Fruit fly (Drosophila melanogaster) whole organism: ENCODE data around the gene Kif19A.

ENCODE experiments used
- CG8478 ChIP-seq: fragments of >200 bp; optimal IDR thresholded peaks from 2 replicates; lab custom pipeline; 2018; ENCODE audit warnings: inconsistent platforms
- Dll ChIP-seq: fragments of >200 bp; optimal IDR thresholded peaks from 2 replicates; lab custom pipeline; 2017
- EcR ChIP-seq, 2 experiments: fragments of >200 bp; optimal IDR thresholded peaks; 2 replicates each; lab custom pipeline; 2017; ENCODE audit warnings: missing biosample characterization in 2 of 2, missing genetic modification characterization in 2 of 2, missing genetic modification reagents in 2 of 2
- pan ChIP-seq: fragments of >200 bp; optimal IDR thresholded peaks from 2 replicates; lab custom pipeline; 2017
- psq ChIP-seq: fragments of >200 bp; optimal IDR thresholded peaks from 2 replicates; lab custom pipeline; 2017
- usp ChIP-seq: fragments of >200 bp; optimal IDR thresholded peaks from 2 replicates; lab custom pipeline; 2017; ENCODE audit warnings: missing biosample characterization, missing genetic modification characterization, mixed read lengths

Gene Kif19A

DNA sequence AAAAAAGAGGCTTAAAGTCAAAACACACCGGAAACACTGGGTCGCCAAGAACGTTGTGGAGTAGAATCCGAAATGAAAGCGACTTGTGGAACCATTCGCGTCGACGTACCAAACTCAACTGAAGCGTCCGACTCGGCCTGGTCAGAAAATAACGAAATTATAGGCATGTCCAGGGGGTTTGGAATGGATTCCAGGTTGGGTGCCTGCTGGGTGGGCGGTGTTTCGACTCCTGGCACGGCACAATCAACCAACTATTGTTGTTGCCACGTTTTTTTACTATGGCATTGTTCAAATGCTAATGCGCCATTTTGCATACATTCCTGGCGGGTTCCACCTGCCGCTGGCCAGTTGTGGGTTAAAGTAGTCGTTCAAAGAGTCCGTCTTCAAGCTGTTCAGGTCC is at the start of gene Kif19A:
Kif19A (minus strand) TSS at position 101 of the 400 bp plus-strand sequence.
- TF ChIP-seq psq (lab: Kevin White, UChicago) = no peak
- no peak for TF ChIP-seq CG8478
- TF ChIP-seq EcR (GFP tag; optimal IDR thresholded peaks at IDR 0.05; lab: Kevin White, UChicago) = no peak
- TF ChIP-seq pan (lab: Kevin White, UChicago) = no peak
- TF ChIP-seq Dll = no peak
- TF ChIP-seq usp (GFP tag; lab: Kevin White, UChicago) = no peak

DNA sequence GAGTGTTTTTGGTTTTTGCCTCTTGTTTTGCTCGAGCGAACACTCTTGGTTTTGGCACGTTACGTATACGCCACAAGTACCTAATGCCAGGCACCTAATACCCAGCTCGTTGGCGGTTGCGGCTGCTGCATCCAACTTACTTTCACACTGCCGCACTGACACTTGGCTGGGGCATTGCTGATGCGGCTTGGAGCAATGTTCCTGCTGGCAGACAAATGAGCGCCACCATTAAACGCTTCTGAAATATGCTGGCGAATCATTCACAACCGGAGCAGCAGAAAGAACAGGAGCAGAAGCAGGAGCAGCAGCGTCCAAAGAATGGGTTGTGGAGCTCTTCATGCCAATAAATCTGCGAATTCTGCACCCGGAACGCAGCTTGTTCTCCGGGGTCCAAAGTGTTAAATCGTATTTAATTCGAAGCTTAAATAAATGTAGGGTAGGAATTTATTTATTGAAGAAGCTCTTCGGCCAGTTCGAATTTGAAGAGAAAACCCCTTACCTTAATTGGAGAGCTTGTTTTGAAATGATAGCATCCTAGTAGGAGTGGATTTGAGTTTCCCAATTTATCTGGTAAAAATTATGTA is 44.0 kb upstream of the Kif19A start, which contains the start of gene CG3199:
CG3199 (plus strand) TSS at position 534 of the 584 bp plus-strand sequence.
- TF ChIP-seq CG8478 (no peak), usp (GFP tag; lab: Kevin White, UChicago) (no peak), EcR (GFP tag; optimal IDR thresholded peaks at IDR 0.05; lab: Kevin White, UChicago) (no peak), pan (lab: Kevin White, UChicago) (no peak), psq (lab: Kevin White, UChicago) (no peak), Dll (no peak)

DNA sequence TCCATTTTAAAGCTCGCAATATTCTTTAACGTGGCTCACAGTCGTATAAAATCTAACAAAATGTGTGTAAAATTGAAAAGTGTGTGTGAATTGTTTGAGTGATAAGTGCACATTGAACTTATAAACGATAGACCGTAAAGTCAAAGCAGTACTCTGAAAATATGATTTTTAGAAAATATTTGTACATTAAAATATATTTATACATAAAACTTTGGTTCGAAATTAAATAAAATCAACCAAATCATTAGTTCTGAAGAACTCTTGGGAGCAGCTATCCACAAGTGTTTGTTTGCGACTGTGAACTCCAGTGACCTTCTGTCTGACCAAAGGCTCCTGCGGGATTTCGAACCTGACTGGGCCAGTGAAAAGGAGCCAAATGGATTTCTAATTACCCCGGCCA is 41.9 kb upstream of the Kif19A start, which contains the start of gene CG31327:
CG31327 (minus strand) TSS at position 101 of the 400 bp plus-strand sequence.
- TF ChIP-seq psq (lab: Kevin White, UChicago) (no peak), usp (GFP tag; lab: Kevin White, UChicago) (no peak), Dll (no peak), pan (lab: Kevin White, UChicago) (no peak), EcR (GFP tag; optimal IDR thresholded peaks at IDR 0.05; lab: Kevin White, UChicago) (no peak), CG8478 (no peak)

DNA sequence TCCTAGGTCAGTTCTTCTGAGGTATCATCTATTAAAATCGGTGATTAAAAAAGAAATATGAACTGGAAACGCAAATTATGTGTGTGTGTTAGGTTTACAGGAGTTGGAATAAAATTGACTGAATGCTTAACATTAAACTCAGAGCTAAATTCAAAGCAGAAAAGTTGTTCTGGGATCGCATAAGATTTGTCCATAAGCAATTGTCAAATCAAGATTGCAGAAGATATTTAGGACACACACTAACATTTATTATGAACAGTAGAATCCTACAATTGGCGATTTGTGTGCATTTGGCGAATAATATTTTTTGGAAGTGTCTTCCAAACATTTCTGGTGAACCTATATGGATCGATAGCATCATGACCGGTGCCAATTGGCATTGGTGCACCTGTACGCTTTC is 39.1 kb upstream of the Kif19A start, which contains the start of gene CG31533:
CG31533 (minus strand) TSS at position 101 of the 400 bp plus-strand sequence.
- TF ChIP-seq pan (lab: Kevin White, UChicago) = no peak
- no peak for TF ChIP-seq EcR (GFP tag; optimal IDR thresholded peaks at IDR 0.05; lab: Kevin White, UChicago)
- TF ChIP-seq CG8478 = no peak
- TF ChIP-seq Dll = no peak
- no peak for TF ChIP-seq psq (lab: Kevin White, UChicago)
- TF ChIP-seq usp (GFP tag; lab: Kevin White, UChicago) = no peak

DNA sequence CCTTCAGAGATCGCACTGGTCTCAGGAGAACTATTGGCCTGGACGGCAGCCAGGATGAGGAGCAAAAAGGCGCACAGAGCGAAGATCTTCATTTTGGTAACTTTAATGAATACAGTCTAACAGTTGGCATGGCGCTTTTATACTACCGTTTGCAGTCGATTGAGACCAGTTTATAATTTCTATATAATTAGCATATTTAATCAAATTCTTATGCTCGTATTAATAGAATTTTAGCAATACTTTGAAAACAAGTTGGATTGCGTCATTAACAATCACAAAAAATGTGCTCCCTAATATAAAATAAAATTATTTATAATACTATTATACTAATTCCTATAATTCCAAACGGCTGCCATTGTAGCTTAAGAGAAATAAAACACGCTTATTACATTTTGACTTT is 36.1 kb upstream of the Kif19A start, which contains the start of gene CG44215:
CG44215 (minus strand) TSS at position 101 of the 400 bp plus-strand sequence.
- TF ChIP-seq pan (lab: Kevin White, UChicago) (no peak), psq (lab: Kevin White, UChicago) (no peak), Dll (no peak), EcR (GFP tag; optimal IDR thresholded peaks at IDR 0.05; lab: Kevin White, UChicago) (no peak), CG8478 (no peak)

DNA sequence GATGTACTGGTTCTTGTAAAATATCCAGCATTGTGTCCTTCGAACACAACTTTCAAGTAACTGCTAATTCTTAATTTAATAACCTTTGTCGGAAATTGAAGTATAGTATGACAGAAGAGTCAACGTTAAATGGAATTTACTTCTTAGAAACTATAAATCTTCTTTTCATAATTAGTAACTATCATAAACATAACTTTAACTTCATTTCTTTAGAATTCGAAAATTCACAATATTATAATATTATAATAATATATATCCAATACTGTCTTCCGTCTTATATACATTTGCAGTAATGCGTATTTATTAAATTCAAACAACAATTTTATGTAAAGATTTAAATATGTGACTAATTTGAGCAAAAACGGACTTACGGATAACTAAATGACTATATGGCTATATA is 35.5 kb upstream of the Kif19A start, which contains the start of gene Recs1:
Recs1 (minus strand) TSS at position 101 of the 400 bp plus-strand sequence.
- no peak for TF ChIP-seq usp (GFP tag; lab: Kevin White, UChicago)

DNA sequence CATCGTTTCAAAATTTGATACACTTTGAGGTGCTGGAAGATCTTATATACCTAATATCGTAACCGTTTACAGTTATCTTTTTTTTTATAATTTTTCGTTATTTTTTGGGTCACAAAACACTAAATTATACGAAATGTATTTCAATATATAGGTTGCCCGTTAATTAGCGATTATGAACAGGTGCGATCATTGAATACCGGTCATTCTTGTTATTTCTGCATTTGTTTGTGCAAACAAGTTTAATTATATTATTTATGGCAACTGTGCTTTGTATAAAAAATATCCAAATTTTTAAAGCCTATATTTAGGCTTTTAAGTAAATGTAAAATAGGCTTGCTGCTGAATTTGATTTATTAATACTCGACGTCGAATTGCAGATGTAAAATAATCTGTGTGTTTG is 34.3 kb upstream of the Kif19A start, which contains the start of gene CG42500:
CG42500 (minus strand) TSS at position 101 of the 400 bp plus-strand sequence.
- TF ChIP-seq CG8478 (no peak), usp (GFP tag; lab: Kevin White, UChicago) (no peak), pan (lab: Kevin White, UChicago) (no peak), Dll (no peak), psq (lab: Kevin White, UChicago) (no peak), EcR (GFP tag; optimal IDR thresholded peaks at IDR 0.05; lab: Kevin White, UChicago) (no peak)

DNA sequence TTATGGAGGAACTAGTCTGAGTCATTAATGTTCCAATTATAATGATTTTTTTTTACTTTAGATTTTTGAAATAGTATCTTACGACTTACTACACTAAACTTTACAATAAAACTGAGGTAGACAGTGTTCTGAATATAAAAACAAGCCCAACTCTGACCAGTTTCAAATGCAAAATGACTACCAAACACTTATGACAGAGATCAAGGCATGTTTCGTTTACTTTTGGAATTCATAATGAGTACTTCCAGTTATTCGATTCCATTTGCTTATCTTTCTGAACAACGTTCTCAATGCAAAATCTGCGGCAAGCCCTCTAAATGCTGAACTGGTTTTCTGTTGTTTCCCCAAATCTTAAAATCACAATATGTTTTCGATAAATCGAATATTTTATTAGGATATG is 33.6 kb upstream of the Kif19A start, which contains the start of gene CG14355:
CG14355 (minus strand) TSS at position 101 of the 400 bp plus-strand sequence.
- TF ChIP-seq Dll = no peak
- TF ChIP-seq EcR (GFP tag; optimal IDR thresholded peaks at IDR 0.05; lab: Kevin White, UChicago) = no peak
- TF ChIP-seq psq (lab: Kevin White, UChicago) = no peak
- TF ChIP-seq CG8478 = no peak
- TF ChIP-seq pan (lab: Kevin White, UChicago) = no peak
- no peak for TF ChIP-seq usp (GFP tag; lab: Kevin White, UChicago)

DNA sequence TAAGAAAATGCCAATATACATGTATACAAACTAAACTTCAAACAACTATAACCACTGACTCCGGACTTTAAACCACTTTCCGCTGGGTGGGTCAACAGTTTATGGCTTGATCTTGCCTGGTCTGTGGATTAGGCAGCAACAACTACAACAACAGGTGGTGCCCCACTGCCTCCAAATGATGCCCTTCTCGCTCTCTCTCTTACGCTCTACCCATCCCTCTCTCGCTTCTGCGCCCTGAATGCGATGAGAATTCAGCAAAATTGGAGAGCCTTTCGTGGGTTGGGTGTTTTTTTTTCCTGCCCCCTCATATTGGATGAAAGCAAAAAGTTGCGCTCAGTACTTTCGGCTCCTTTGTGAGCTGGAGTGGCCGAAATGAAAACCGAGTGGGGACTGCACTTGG is 22.7 kb upstream of the Kif19A start:
- no peak for TF ChIP-seq pan (lab: Kevin White, UChicago)
- no peak for TF ChIP-seq psq (lab: Kevin White, UChicago)
- TF ChIP-seq Dll = no peak
- no peak for TF ChIP-seq EcR (GFP tag; optimal IDR thresholded peaks at IDR 0.05; lab: Kevin White, UChicago)
- no peak for TF ChIP-seq usp (GFP tag; lab: Kevin White, UChicago)
- no peak for TF ChIP-seq CG8478

DNA sequence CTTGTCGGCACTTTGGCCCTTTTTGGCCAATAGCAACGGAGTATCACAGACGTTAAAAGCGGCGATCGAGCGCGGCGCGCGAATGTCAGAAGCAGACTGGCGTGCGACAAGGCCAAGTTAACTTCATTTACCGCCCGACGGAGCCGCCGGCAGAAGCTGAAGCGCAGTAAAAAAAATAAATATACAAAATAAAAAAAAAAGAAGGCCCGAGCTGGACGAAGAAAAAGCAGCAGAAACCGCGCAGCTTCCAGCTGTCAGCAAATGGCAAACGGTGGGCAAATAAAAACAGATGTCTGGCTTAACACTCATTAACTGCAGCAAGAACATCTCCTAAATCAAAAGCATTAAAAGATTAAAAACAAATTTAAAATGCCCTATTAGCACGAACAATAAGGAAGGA is 13.7 kb upstream of the Kif19A start, which contains the start of gene CG14356:
CG14356 (minus strand) TSS at position 101 of the 400 bp plus-strand sequence.
- no peak for TF ChIP-seq pan (lab: Kevin White, UChicago)
- TF ChIP-seq Dll = no peak
- TF ChIP-seq usp (GFP tag; lab: Kevin White, UChicago) = no peak
- TF ChIP-seq CG8478 = no peak
- TF ChIP-seq EcR (GFP tag; optimal IDR thresholded peaks at IDR 0.05; lab: Kevin White, UChicago) = no peak
- TF ChIP-seq psq (lab: Kevin White, UChicago) = no peak

DNA sequence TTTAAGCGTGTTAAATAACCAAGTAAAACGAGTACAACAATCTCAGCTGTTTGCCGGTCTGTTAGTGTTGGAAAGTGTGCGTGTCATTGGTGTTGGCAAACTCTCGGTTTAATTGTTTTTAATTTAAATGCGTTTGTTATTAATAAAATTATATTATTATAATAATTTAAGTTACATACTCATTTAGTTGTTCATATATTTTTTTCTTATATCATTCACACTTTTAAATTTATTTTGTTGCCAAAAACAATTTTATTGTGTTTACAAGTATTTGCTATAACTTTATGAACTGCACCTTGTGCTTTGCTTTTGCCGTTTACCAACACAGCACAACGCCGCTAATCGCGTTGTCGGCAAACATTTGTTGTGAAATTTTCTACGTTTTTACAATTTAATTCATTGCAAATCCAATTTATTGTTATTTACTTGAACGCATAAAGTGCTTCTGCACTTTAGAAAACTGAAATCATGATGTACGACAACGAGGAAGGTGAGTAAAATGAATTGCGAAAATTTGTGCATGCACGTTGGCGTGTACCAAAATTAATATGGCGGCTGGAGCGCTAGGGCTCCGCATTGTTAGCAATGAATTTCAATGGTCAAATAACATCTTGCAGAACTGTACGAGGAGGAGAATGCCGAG is 7.3 kb upstream of the Kif19A start, which contains the start of the genes 140up and Polr2B:
140up (minus strand) TSS at position 70 of the 643 bp plus-strand sequence.
Polr2B (plus strand) TSS at position 313 of the 643 bp plus-strand sequence.
- TF ChIP-seq EcR (GFP tag; optimal IDR thresholded peaks at IDR 0.05; lab: Kevin White, UChicago) (no peak), psq (lab: Kevin White, UChicago) (no peak), pan (lab: Kevin White, UChicago) (no peak), Dll (no peak), CG8478 (no peak), usp (GFP tag; lab: Kevin White, UChicago) (no peak)
